Fruit fly (Drosophila melanogaster) whole organism, embryonic: ENCODE results near the gene CG43755.

ENCODE experiments used
- CG10209 ChIP-seq: fragments of 200-800 bp; sonication (Bioruptor generic); optimal IDR thresholded peaks from 3 replicates; lab custom pipeline; 2017; ENCODE audit warnings: missing biosample characterization, mild to moderate bottlenecking, missing genetic modification characterization, missing genetic modification reagents
- CG10462 ChIP-seq: fragments of 200-800 bp; sonication (Bioruptor generic); optimal IDR thresholded peaks from 2 replicates; lab custom pipeline; 2016; ENCODE audit warnings: missing biosample characterization, missing genetic modification characterization
- CG10543 ChIP-seq: fragments of 200-800 bp; sonication (Bioruptor generic); optimal IDR thresholded peaks from 3 replicates; lab custom pipeline; 2017; ENCODE audit warnings: missing biosample characterization, mild to moderate bottlenecking, missing genetic modification characterization, moderate library complexity
- CG10654 ChIP-seq: fragments of 200-800 bp; sonication (Bioruptor generic); optimal IDR thresholded peaks from 2 replicates; lab custom pipeline; 2016; ENCODE audit warnings: missing biosample characterization, missing genetic modification characterization
- CG13894 ChIP-seq: fragments of 200-800 bp; sonication (Bioruptor generic); optimal IDR thresholded peaks from 3 replicates; lab custom pipeline; 2018; ENCODE audit warnings: missing biosample characterization, mild to moderate bottlenecking, missing genetic modification characterization, moderate library complexity
- CG14667 ChIP-seq: fragments of 200-800 bp; sonication (Bioruptor generic); IDR thresholded peaks from 2 replicates; pipeline ENCODE4 v1.3.6; 2022; ENCODE audit warnings: missing biosample characterization, missing genetic modification characterization
- CG15479 ChIP-seq: fragments of 200-800 bp; sonication (Bioruptor generic); optimal IDR thresholded peaks from 3 replicates; lab custom pipeline; 2019; ENCODE audit warnings: missing biosample characterization, mild to moderate bottlenecking, missing genetic modification characterization, moderate library complexity
- CG16779 ChIP-seq: fragments of 200-800 bp; sonication (Bioruptor generic); IDR thresholded peaks from 2 replicates; pipeline ENCODE4 v1.3.6; 2022; ENCODE audit warnings: missing biosample characterization, missing genetic modification characterization
- CG17359 ChIP-seq: fragments of 200-800 bp; sonication (Bioruptor generic); optimal IDR thresholded peaks from 3 replicates; lab custom pipeline; 2018; ENCODE audit warnings: missing biosample characterization, mild to moderate bottlenecking, missing genetic modification characterization, moderate library complexity
- CG2120 ChIP-seq: fragments of 200-800 bp; sonication (Bioruptor generic); optimal IDR thresholded peaks from 3 replicates; lab custom pipeline; 2016; ENCODE audit warnings: missing biosample characterization, missing genetic modification characterization
- CG2678 ChIP-seq: fragments of 200-800 bp; sonication (Bioruptor generic); optimal IDR thresholded peaks from 3 replicates; lab custom pipeline; 2019; ENCODE audit warnings: missing biosample characterization, mild to moderate bottlenecking, missing genetic modification characterization, moderate library complexity
- CG2712 ChIP-seq: fragments of 200-800 bp; optimal IDR thresholded peaks from 3 replicates; lab custom pipeline; 2019; ENCODE audit warnings: missing biosample characterization, mild to moderate bottlenecking, missing genetic modification characterization, moderate library complexity
- CG32767 ChIP-seq: fragments of 200-800 bp; sonication (Bioruptor generic); IDR thresholded peaks from 2 replicates; pipeline ENCODE4 v1.3.6; 2022; ENCODE audit warnings: missing biosample characterization, missing genetic modification characterization
- CG33557 ChIP-seq: fragments of 200-800 bp; sonication (Bioruptor generic); optimal IDR thresholded peaks from 2 replicates; lab custom pipeline; 2019; ENCODE audit warnings: missing biosample characterization, mild to moderate bottlenecking, missing genetic modification characterization, moderate library complexity
- CG3407 ChIP-seq: fragments of 200-800 bp; sonication (Bioruptor generic); optimal IDR thresholded peaks from 2 replicates; lab custom pipeline; 2018; ENCODE audit warnings: missing biosample characterization, mild to moderate bottlenecking, missing genetic modification characterization
- CG34422 ChIP-seq: fragments of 200-800 bp; sonication (Bioruptor generic); IDR thresholded peaks from 3 replicates; pipeline ENCODE4 v1.3.6; 2022; ENCODE audit warnings: missing biosample characterization, missing genetic modification characterization
- CG5180 ChIP-seq: fragments of 200-800 bp; sonication (Bioruptor generic); optimal IDR thresholded peaks from 3 replicates; lab custom pipeline; 2017; ENCODE audit warnings: missing biosample characterization, missing genetic modification characterization, mild to moderate bottlenecking, moderate library complexity, missing genetic modification reagents
- CG7271 ChIP-seq: fragments of 200-800 bp; sonication (Bioruptor generic); optimal IDR thresholded peaks from 2 replicates; lab custom pipeline; 2018; ENCODE audit warnings: missing biosample characterization, mild to moderate bottlenecking, missing genetic modification characterization, moderate library complexity
- CG8089 ChIP-seq: fragments of 200-800 bp; sonication (Bioruptor generic); optimal IDR thresholded peaks from 3 replicates; lab custom pipeline; 2016; ENCODE audit warnings: missing biosample characterization, missing genetic modification characterization
- CG8281 ChIP-seq: fragments of 200-800 bp; sonication (Bioruptor generic); optimal IDR thresholded peaks from 2 replicates; lab custom pipeline; 2018; ENCODE audit warnings: missing biosample characterization, mild to moderate bottlenecking, missing genetic modification characterization, moderate library complexity
- CG8944 ChIP-seq: fragments of 200-800 bp; sonication (Bioruptor generic); optimal IDR thresholded peaks from 3 replicates; lab custom pipeline; 2016; ENCODE audit warnings: missing biosample characterization, missing genetic modification characterization
- CG9609 ChIP-seq: fragments of 200-800 bp; sonication (Bioruptor generic); optimal IDR thresholded peaks from 3 replicates; lab custom pipeline; 2016; ENCODE audit warnings: missing biosample characterization, missing genetic modification characterization
- Dbx ChIP-seq: fragments of 200-800 bp; sonication (Bioruptor generic); IDR thresholded peaks from 3 replicates; pipeline ENCODE4 v1.3.6; 2022; ENCODE audit warnings: missing biosample characterization, missing genetic modification characterization
- Dek ChIP-seq: fragments of 200-800 bp; sonication (Bioruptor generic); optimal IDR thresholded peaks from 3 replicates; lab custom pipeline; 2019; ENCODE audit warnings: missing biosample characterization, mild to moderate bottlenecking, missing genetic modification characterization, moderate library complexity
- Doc3 ChIP-seq: fragments of 200-800 bp; sonication (Bioruptor generic); IDR thresholded peaks from 3 replicates; pipeline ENCODE4 v1.3.6; 2022; ENCODE audit warnings: missing biosample characterization, missing genetic modification characterization; ENCODE audit not compliant: partially characterized antibody
- Eip74EF ChIP-seq, 2 experiments: fragments of 200-800 bp in 1 of 2; fragments of >200 bp in 1 of 2; sonication (Bioruptor generic) in 1 of 2; optimal IDR thresholded peaks; 2 replicates each; lab custom pipeline; 2017 to 2019; ENCODE audit warnings: missing biosample characterization in 2 of 2, missing genetic modification characterization in 2 of 2, mild to moderate bottlenecking in 1 of 2, moderate library complexity in 1 of 2
- Fer1 ChIP-seq: fragments of 200-800 bp; sonication (Bioruptor generic); optimal IDR thresholded peaks from 2 replicates; lab custom pipeline; 2017; ENCODE audit warnings: missing biosample characterization, mild to moderate bottlenecking, missing genetic modification characterization
- Hey ChIP-seq: fragments of 200-800 bp; sonication (Bioruptor generic); optimal IDR thresholded peaks from 3 replicates; lab custom pipeline; 2018; ENCODE audit warnings: missing biosample characterization, mild to moderate bottlenecking, missing genetic modification characterization
- Hr78 ChIP-seq, 2 experiments: fragments of 200-800 bp in 1 of 2; fragments of >200 bp in 1 of 2; sonication (Bioruptor generic) in 1 of 2; optimal IDR thresholded peaks; 2 replicates each; lab custom pipeline; 2017 to 2019; ENCODE audit warnings: missing biosample characterization in 2 of 2, missing genetic modification characterization in 2 of 2, mild to moderate bottlenecking in 1 of 2, moderate library complexity in 1 of 2
- MTF-1 ChIP-seq: fragments of 200-800 bp; sonication (Bioruptor generic); optimal IDR thresholded peaks from 2 replicates; lab custom pipeline; 2018; ENCODE audit warnings: missing biosample characterization, mild to moderate bottlenecking, missing genetic modification characterization, borderline replicate concordance
- Nf-YA ChIP-seq: fragments of 200-800 bp; sonication (Bioruptor generic); IDR thresholded peaks from 2 replicates; pipeline ENCODE4 v1.3.6; 2022; ENCODE audit warnings: missing biosample characterization, missing genetic modification characterization
- Six4 ChIP-seq: fragments of 200-800 bp; sonication (Bioruptor generic); optimal IDR thresholded peaks from 2 replicates; lab custom pipeline; 2016; ENCODE audit warnings: missing biosample characterization, missing genetic modification characterization
- Usf ChIP-seq: fragments of 200-800 bp; sonication (Bioruptor generic); optimal IDR thresholded peaks from 2 replicates; lab custom pipeline; 2017; ENCODE audit warnings: missing genotype, missing biosample characterization, missing genetic modification characterization
- ap ChIP-seq: fragments of 200-800 bp; sonication (Bioruptor generic); IDR thresholded peaks from 2 replicates; pipeline ENCODE4 v1.3.6; 2022; ENCODE audit warnings: missing biosample characterization, missing genetic modification characterization
- bcd ChIP-seq: fragments of 200-800 bp; sonication (Bioruptor generic); optimal IDR thresholded peaks from 2 replicates; lab custom pipeline; 2017; ENCODE audit warnings: missing biosample characterization, mild to moderate bottlenecking, missing genetic modification characterization
- chm ChIP-seq: fragments of 200-800 bp; sonication (Bioruptor generic); IDR thresholded peaks from 2 replicates; pipeline ENCODE4 v1.3.6; 2022; ENCODE audit warnings: missing biosample characterization, missing genetic modification characterization
- disco-r ChIP-seq: fragments of 200-800 bp; sonication (Bioruptor generic); optimal IDR thresholded peaks from 2 replicates; lab custom pipeline; 2016; ENCODE audit warnings: missing biosample characterization, missing genetic modification characterization
- dmrt11E ChIP-seq: fragments of 200-800 bp; sonication (Bioruptor generic); optimal IDR thresholded peaks from 3 replicates; lab custom pipeline; 2018; ENCODE audit warnings: missing biosample characterization, mild to moderate bottlenecking, missing genetic modification characterization, moderate library complexity
- dysf ChIP-seq: fragments of 200-800 bp; sonication (Bioruptor generic); IDR thresholded peaks from 3 replicates; pipeline ENCODE4 v1.3.6; 2022; ENCODE audit warnings: missing biosample characterization, missing genetic modification characterization
- ems ChIP-seq: fragments of 200-800 bp; sonication (Bioruptor generic); optimal IDR thresholded peaks from 3 replicates; lab custom pipeline; 2016; ENCODE audit warnings: missing biosample characterization, missing genetic modification characterization
- esg ChIP-seq: fragments of 200-800 bp; sonication (Bioruptor generic); conservative IDR thresholded peaks from 2 replicates; pipeline ENCODE4 v1.3.6; 2022; ENCODE audit warnings: missing biosample characterization, missing genetic modification characterization
- ewg ChIP-seq: fragments of 200-800 bp; sonication (Bioruptor generic); optimal IDR thresholded peaks from 3 replicates; lab custom pipeline; 2017; ENCODE audit warnings: mild to moderate bottlenecking, missing biosample characterization, missing genetic modification reagents, missing genetic modification characterization
- fru ChIP-seq: fragments of >200 bp; optimal IDR thresholded peaks from 2 replicates; lab custom pipeline; 2017
- gt ChIP-seq: fragments of 200-800 bp; sonication (Bioruptor generic); IDR thresholded peaks from 2 replicates; pipeline ENCODE4 v1.3.6; 2022; ENCODE audit warnings: missing biosample characterization, missing genetic modification characterization
- otp ChIP-seq: fragments of 200-800 bp; sonication (Bioruptor generic); IDR thresholded peaks from 3 replicates; pipeline ENCODE4, ENCODE4 v1.3.6; 2022; ENCODE audit warnings: missing biosample characterization, missing genetic modification characterization
- pnt ChIP-seq: fragments of 200-800 bp; sonication (Bioruptor generic); optimal IDR thresholded peaks from 3 replicates; lab custom pipeline; 2016; ENCODE audit warnings: missing biosample characterization, missing genetic modification characterization
- pum ChIP-seq: fragments of 200-800 bp; sonication (Bioruptor generic); optimal IDR thresholded peaks from 2 replicates; lab custom pipeline; 2016; ENCODE audit warnings: missing biosample characterization, missing genetic modification characterization
- sqz ChIP-seq: fragments of 200-800 bp; sonication (Bioruptor generic); optimal IDR thresholded peaks from 3 replicates; lab custom pipeline; 2018; ENCODE audit warnings: missing biosample characterization, mild to moderate bottlenecking, missing genetic modification characterization
- ttk ChIP-seq: fragments of 200-800 bp; sonication (Bioruptor generic); IDR thresholded peaks from 2 replicates; pipeline ENCODE4 v2.1.2; 2022; ENCODE audit warnings: missing biosample characterization, missing genetic modification characterization
- tx ChIP-seq: fragments of 200-800 bp; sonication (Bioruptor generic); optimal IDR thresholded peaks from 2 replicates; lab custom pipeline; 2016; ENCODE audit warnings: missing biosample characterization, missing genetic modification characterization
- wdn ChIP-seq: fragments of 200-800 bp; sonication (Bioruptor generic); IDR thresholded peaks from 2 replicates; pipeline ENCODE4 v1.3.6; 2022; ENCODE audit warnings: missing biosample characterization, missing genetic modification characterization
- zfh2 ChIP-seq: fragments of 200-800 bp; sonication (Bioruptor generic); optimal IDR thresholded peaks from 2 replicates; lab custom pipeline; 2016; ENCODE audit warnings: missing biosample characterization, missing genetic modification characterization

CG43755 gene

dm6 chr2L:377780-378222, 48.2 kb upstream of the CG43755 start, which contains the start of gene al (continued):
- TF ChIP-seq CG2712 (tag; lab: Kevin White, UChicago), result no peak
- no peak for TF ChIP-seq disco-r (GFP tag; lab: Kevin White, UChicago)
- TF ChIP-seq Nf-YA (GFP tag; lab: Robert Waterston, UW), result peak; percentile 87
- no peak for TF ChIP-seq ewg
- TF ChIP-seq esg (GFP tag; lab: Robert Waterston, UW), result no peak
- no peak for TF ChIP-seq CG8944
- TF ChIP-seq Six4 (GFP tag; lab: Kevin White, UChicago), result no peak
- no peak for TF ChIP-seq zfh2 (GFP tag; lab: Kevin White, UChicago)
- TF ChIP-seq CG3407 (GFP tag; lab: Kevin White, UChicago), result no peak
- TF ChIP-seq CG2678 (tag; lab: Kevin White, UChicago), result no peak
- TF ChIP-seq CG9609 (GFP tag; lab: Kevin White, UChicago), result no peak
- TF ChIP-seq CG10209, result no peak
- no peak for TF ChIP-seq CG33557 (GFP tag; lab: Kevin White, UChicago)
- no peak for TF ChIP-seq CG8089 (GFP tag; lab: Kevin White, UChicago)
- TF ChIP-seq CG14667 (GFP tag; lab: Robert Waterston, UW), result no peak
- TF ChIP-seq CG32767, result no peak
- no peak for TF ChIP-seq CG5180 (GFP tag; lab: Kevin White, UChicago)
- TF ChIP-seq CG10543 (GFP tag; lab: Kevin White, UChicago), result peak; percentile 49
- TF ChIP-seq CG17359 (tag; lab: Kevin White, UChicago), result no peak
- TF ChIP-seq sqz, result no peak
- no peak for TF ChIP-seq CG16779 (GFP tag; lab: Robert Waterston, UW)
- TF ChIP-seq chm (GFP tag; lab: Robert Waterston, UW), result no peak; the same call in 1 of the 2 replicates
- no peak for TF ChIP-seq wdn (GFP tag; lab: Robert Waterston, UW)
- TF ChIP-seq Usf, result no peak
- no peak for TF ChIP-seq Eip74EF (GFP tag; optimal IDR thresholded peaks at IDR 0.05; lab: Kevin White, UChicago)
- no peak for TF ChIP-seq CG10654 (GFP tag; lab: Kevin White, UChicago)
- TF ChIP-seq CG34422 (GFP tag; lab: Robert Waterston, UW), result no peak
- TF ChIP-seq CG15479 (GFP tag; lab: Kevin White, UChicago), result no peak
- TF ChIP-seq ttk (GFP tag; lab: Robert Waterston, UW), result no peak
- no peak for TF ChIP-seq Dbx
- no peak for TF ChIP-seq pum
- TF ChIP-seq dysf, result no peak
- no peak for TF ChIP-seq CG7271 (tag; lab: Kevin White, UChicago)
- TF ChIP-seq gt (GFP tag; lab: Robert Waterston, UW), result no peak
- no peak for TF ChIP-seq Hey
- TF ChIP-seq tx (GFP tag; lab: Kevin White, UChicago), result no peak
- TF ChIP-seq fru, result no peak
- TF ChIP-seq CG10462 (GFP tag; lab: Kevin White, UChicago), result no peak
- no peak for TF ChIP-seq ems
- no peak for TF ChIP-seq Doc3 (GFP tag; lab: Robert Waterston, UW)
- no peak for TF ChIP-seq MTF-1 (GFP tag; lab: Kevin White, UChicago)
- TF ChIP-seq CG2120, result no peak
- TF ChIP-seq otp, result no peak
- no peak for TF ChIP-seq bcd
- TF ChIP-seq Hr78 (GFP tag; optimal IDR thresholded peaks at IDR 0.05; lab: Kevin White, UChicago), result peak in 1 of 2 experiments; percentile 12
- TF ChIP-seq ap (GFP tag; lab: Robert Waterston, UW), result no peak
- no peak for TF ChIP-seq Dek (tag; lab: Kevin White, UChicago)
- TF ChIP-seq Fer1 (GFP tag; lab: Kevin White, UChicago), result no peak
- no peak for TF ChIP-seq CG8281 (tag; lab: Kevin White, UChicago)
- TF ChIP-seq CG13894 (tag; lab: Kevin White, UChicago), result no peak
- no peak for TF ChIP-seq pnt (GFP tag; lab: Kevin White, UChicago)
- TF ChIP-seq dmrt11E (tag; lab: Kevin White, UChicago), result no peak
